Worm (Caenorhabditis elegans): ENCODE data around the gene grl-30.

DNA sequence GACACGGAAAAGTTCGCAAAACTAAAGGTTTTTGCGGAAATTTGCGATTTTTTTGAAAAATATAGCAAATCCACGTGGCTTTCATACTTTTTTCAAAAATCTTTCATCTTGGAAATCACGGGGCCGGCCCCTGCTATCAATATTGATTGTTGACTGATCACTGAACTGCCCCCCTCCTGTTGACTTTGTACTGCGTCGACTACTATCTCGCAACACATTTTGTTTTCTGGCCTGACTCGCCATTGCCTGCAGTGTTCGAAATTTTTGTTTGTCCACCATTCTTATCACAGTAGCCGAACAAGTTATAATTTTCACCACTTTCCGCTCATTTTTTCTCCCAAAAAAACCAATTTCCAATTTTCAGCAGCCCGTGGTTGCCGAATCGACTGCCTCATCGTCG lies 24.9 kb downstream of the grl-30 start:
- no peak for TF ChIP-seq nhr-77 (tag; optimal IDR thresholded peaks at IDR 0.05)
- TF ChIP-seq unc-62 (GFP tag; optimal IDR thresholded peaks at IDR 0.05), result no peak
- TF ChIP-seq mbf-1 (tag; optimal IDR thresholded peaks at IDR 0.05), result no peak
- no peak for TF ChIP-seq sma-9 (GFP tag; optimal IDR thresholded peaks at IDR 0.05)
- no peak for TF ChIP-seq sma-9 (tag; optimal IDR thresholded peaks at IDR 0.05)
- TF ChIP-seq ama-1 (optimal IDR thresholded peaks at IDR 0.05), result no peak
- TF ChIP-seq F13H6.1 (tag; optimal IDR thresholded peaks at IDR 0.05), result no peak
- TF ChIP-seq unc-39 (tag; optimal IDR thresholded peaks at IDR 0.05), result no peak
- TF ChIP-seq nhr-25 (tag; optimal IDR thresholded peaks at IDR 0.05), result no peak
- no peak for TF ChIP-seq zag-1 (tag; optimal IDR thresholded peaks at IDR 0.05)
- TF ChIP-seq nhr-237 (tag; optimal IDR thresholded peaks at IDR 0.05), result no peak
- TF ChIP-seq ztf-11 (tag; optimal IDR thresholded peaks at IDR 0.05), result no peak
